Fruit fly (Drosophila melanogaster) whole organism, embryonic: Measurements from ENCODE around the gene RpS25.

Experiments
- Atf6 ChIP-seq: fragments of 200-800 bp; sonication (Bioruptor generic); IDR thresholded peaks from 2 replicates; pipeline ENCODE4 v1.3.6; 2022; ENCODE audit warnings: missing biosample characterization, missing genetic modification characterization
- Awh ChIP-seq: fragments of 200-800 bp; sonication (Bioruptor generic); IDR thresholded peaks from 2 replicates; pipeline ENCODE4, ENCODE4 v1.3.6; 2022; ENCODE audit warnings: missing biosample characterization, missing genetic modification characterization
- BEAF-32 ChIP-seq: fragments of 200-800 bp; sonication (Bioruptor generic); optimal IDR thresholded peaks from 3 replicates; lab custom pipeline; 2017; ENCODE audit warnings: missing biosample characterization, missing genetic modification characterization, mild to moderate bottlenecking, moderate library complexity, missing genetic modification reagents
- CG1024 ChIP-seq: fragments of 200-800 bp; sonication (Bioruptor generic); IDR thresholded peaks from 2 replicates; pipeline ENCODE4 v1.3.6; 2022; ENCODE audit warnings: missing biosample characterization, missing genetic modification characterization
- CG11085 ChIP-seq: fragments of 200-800 bp; sonication (Bioruptor generic); IDR thresholded peaks from 2 replicates; pipeline ENCODE4 v1.3.6; 2022; ENCODE audit warnings: missing biosample characterization, missing genetic modification characterization
- CG11560 ChIP-seq: fragments of 200-800 bp; sonication (Bioruptor generic); IDR thresholded peaks from 3 replicates; pipeline ENCODE4 v1.3.6; 2022; ENCODE audit warnings: missing biosample characterization, missing genetic modification characterization
- CG12391 ChIP-seq: fragments of 200-800 bp; sonication (Bioruptor generic); optimal IDR thresholded peaks from 3 replicates; lab custom pipeline; 2018; ENCODE audit warnings: missing biosample characterization, mild to moderate bottlenecking, missing genetic modification characterization, moderate library complexity
- CG12769 ChIP-seq: fragments of 200-800 bp; sonication (Bioruptor generic); optimal IDR thresholded peaks from 2 replicates; lab custom pipeline; 2019; ENCODE audit warnings: missing biosample characterization, mild to moderate bottlenecking, missing genetic modification characterization, moderate library complexity
- CG13424 ChIP-seq: fragments of 200-800 bp; sonication (Bioruptor generic); optimal IDR thresholded peaks from 2 replicates; lab custom pipeline; 2019; ENCODE audit warnings: missing biosample characterization, mild to moderate bottlenecking, missing genetic modification characterization, moderate library complexity
- CG13624 ChIP-seq: fragments of 200-800 bp; sonication (Bioruptor generic); optimal IDR thresholded peaks from 2 replicates; lab custom pipeline; 2016; ENCODE audit warnings: missing biosample characterization, missing genetic modification characterization
- CG14050 ChIP-seq: fragments of 200-800 bp; sonication (Bioruptor generic); IDR thresholded peaks from 3 replicates; pipeline ENCODE4 v1.3.6; 2022; ENCODE audit warnings: missing biosample characterization, missing genetic modification characterization
- CG15073 ChIP-seq: fragments of 200-800 bp; sonication (Bioruptor generic); optimal IDR thresholded peaks from 2 replicates; lab custom pipeline; 2016; ENCODE audit warnings: missing biosample characterization, missing genetic modification characterization
- CG1603 ChIP-seq: fragments of 200-800 bp; sonication (Bioruptor generic); optimal IDR thresholded peaks from 2 replicates; lab custom pipeline; 2019; ENCODE audit warnings: missing biosample characterization, mild to moderate bottlenecking, missing genetic modification characterization, moderate library complexity
- CG17612 ChIP-seq: fragments of 200-800 bp; sonication (Bioruptor generic); IDR thresholded peaks from 2 replicates; pipeline ENCODE4 v1.3.6; 2022; ENCODE audit warnings: missing biosample characterization, missing genetic modification characterization
- CG17802 ChIP-seq: fragments of 200-800 bp; sonication (Bioruptor generic); optimal IDR thresholded peaks from 2 replicates; lab custom pipeline; 2018; ENCODE audit warnings: missing biosample characterization, mild to moderate bottlenecking, missing genetic modification characterization, moderate library complexity
- CG2202 ChIP-seq: fragments of 200-800 bp; sonication (Bioruptor generic); optimal IDR thresholded peaks from 2 replicates; lab custom pipeline; 2018; ENCODE audit warnings: missing biosample characterization, mild to moderate bottlenecking, missing genetic modification characterization
- CG2875 ChIP-seq: fragments of 200-800 bp; sonication (Bioruptor generic); optimal IDR thresholded peaks from 2 replicates; lab custom pipeline; 2017; ENCODE audit warnings: missing biosample characterization, mild to moderate bottlenecking, missing genetic modification characterization, missing genetic modification reagents
- CG32532 ChIP-seq: fragments of 200-800 bp; sonication (Bioruptor generic); IDR thresholded peaks from 2 replicates; pipeline ENCODE4 v1.3.6; 2022; ENCODE audit warnings: missing biosample characterization, missing genetic modification characterization
- CG6272 ChIP-seq: fragments of 200-800 bp; sonication (Bioruptor generic); IDR thresholded peaks from 2 replicates; pipeline ENCODE4 v1.3.6; 2022; ENCODE audit warnings: missing biosample characterization, missing genetic modification characterization
- CG7786 ChIP-seq: fragments of 200-800 bp; sonication (Bioruptor generic); optimal IDR thresholded peaks from 2 replicates; lab custom pipeline; 2016; ENCODE audit warnings: missing biosample characterization, missing genetic modification characterization
- CG8281 ChIP-seq: fragments of 200-800 bp; sonication (Bioruptor generic); optimal IDR thresholded peaks from 2 replicates; lab custom pipeline; 2018; ENCODE audit warnings: missing biosample characterization, mild to moderate bottlenecking, missing genetic modification characterization, moderate library complexity
- CG8290 ChIP-seq, 3 experiments: fragments of 200-800 bp; sonication (Bioruptor generic); optimal IDR thresholded peaks; 2 replicates each; lab custom pipeline; 2016 to 2019; ENCODE audit warnings: missing biosample characterization in 3 of 3, missing genetic modification characterization in 3 of 3, mild to moderate bottlenecking in 2 of 3, moderate library complexity in 1 of 3
- CG8765 ChIP-seq: fragments of 200-800 bp; sonication (Bioruptor generic); IDR thresholded peaks from 2 replicates; pipeline ENCODE4 v1.3.6; 2022; ENCODE audit warnings: missing biosample characterization, missing genetic modification characterization
- CTCF ChIP-seq: fragments of 200-800 bp; sonication (Bioruptor generic); optimal IDR thresholded peaks from 2 replicates; lab custom pipeline; 2017; ENCODE audit warnings: missing biosample characterization, mild to moderate bottlenecking, missing genetic modification characterization, moderate library complexity
- E2f2 ChIP-seq: fragments of 200-800 bp; sonication (Bioruptor generic); IDR thresholded peaks from 2 replicates; pipeline ENCODE4 v1.3.6; 2022; ENCODE audit warnings: missing biosample characterization, missing genetic modification characterization
- ERR ChIP-seq: fragments of 200-800 bp; sonication (Bioruptor generic); optimal IDR thresholded peaks from 2 replicates; lab custom pipeline; 2016; ENCODE audit warnings: missing biosample characterization, missing genetic modification characterization
- Fer3 ChIP-seq: fragments of 200-800 bp; sonication (Bioruptor generic); optimal IDR thresholded peaks from 2 replicates; lab custom pipeline; 2018; ENCODE audit warnings: missing biosample characterization, mild to moderate bottlenecking, missing genetic modification characterization, moderate library complexity
- Hmr ChIP-seq: fragments of 200-800 bp; sonication (Bioruptor generic); optimal IDR thresholded peaks from 3 replicates; lab custom pipeline; 2017; ENCODE audit warnings: mild to moderate bottlenecking, missing biosample characterization, missing genetic modification reagents, missing genetic modification characterization
- Mrtf ChIP-seq: fragments of 200-800 bp; sonication (Bioruptor generic); IDR thresholded peaks from 3 replicates; pipeline ENCODE4 v1.3.6; 2022; ENCODE audit warnings: missing biosample characterization, missing genetic modification characterization
- Side ChIP-seq: fragments of 200-800 bp; sonication (Bioruptor generic); optimal IDR thresholded peaks from 2 replicates; lab custom pipeline; 2016; ENCODE audit warnings: missing biosample characterization, missing genetic modification characterization
- Sry-δ ChIP-seq: fragments of 200-800 bp; sonication (Bioruptor generic); optimal IDR thresholded peaks from 2 replicates; lab custom pipeline; 2016; ENCODE audit warnings: missing biosample characterization, missing genetic modification characterization
- Vsx1 ChIP-seq: fragments of 200-800 bp; sonication (Bioruptor generic); optimal IDR thresholded peaks from 2 replicates; lab custom pipeline; 2017; ENCODE audit warnings: missing biosample characterization, mild to moderate bottlenecking, missing genetic modification characterization, missing genetic modification reagents
- ab ChIP-seq: fragments of 200-800 bp; sonication (Bioruptor generic); optimal IDR thresholded peaks from 2 replicates; lab custom pipeline; 2016; ENCODE audit warnings: missing biosample characterization, missing genetic modification characterization
- ac ChIP-seq: fragments of 200-800 bp; sonication (Bioruptor generic); optimal IDR thresholded peaks from 3 replicates; lab custom pipeline; 2017; ENCODE audit warnings: missing biosample characterization, mild to moderate bottlenecking, missing genetic modification characterization
- ase ChIP-seq: fragments of 200-800 bp; sonication (Bioruptor generic); IDR thresholded peaks from 3 replicates; pipeline ENCODE4 v1.3.6; 2022; ENCODE audit warnings: missing biosample characterization, missing genetic modification characterization
- br ChIP-seq: fragments of >200 bp; optimal IDR thresholded peaks from 2 replicates; lab custom pipeline; 2017
- bsh ChIP-seq, 2 experiments: fragments of 200-800 bp; sonication (Bioruptor generic); optimal IDR thresholded peaks; 2 replicates each; lab custom pipeline; 2017 to 2018; ENCODE audit warnings: mild to moderate bottlenecking in 2 of 2, missing biosample characterization in 2 of 2, missing genetic modification characterization in 2 of 2, moderate library complexity in 1 of 2
- cato ChIP-seq: fragments of 200-800 bp; sonication (Bioruptor generic); optimal IDR thresholded peaks from 2 replicates; lab custom pipeline; 2016; ENCODE audit warnings: missing biosample characterization, missing genetic modification characterization, borderline replicate concordance
- fru ChIP-seq: fragments of >200 bp; optimal IDR thresholded peaks from 2 replicates; lab custom pipeline; 2017
- gfzf ChIP-seq: fragments of 200-800 bp; sonication (Bioruptor generic); optimal IDR thresholded peaks from 2 replicates; lab custom pipeline; 2016; ENCODE audit warnings: missing biosample characterization, mild to moderate bottlenecking, missing genetic modification characterization, moderate library complexity
- gsb ChIP-seq: fragments of 200-800 bp; sonication (Bioruptor generic); IDR thresholded peaks from 2 replicates; pipeline ENCODE4 v1.3.6; 2022; ENCODE audit warnings: missing biosample characterization, missing genetic modification characterization
- knrl ChIP-seq: fragments of 200-800 bp; sonication (Bioruptor generic); IDR thresholded peaks from 3 replicates; pipeline ENCODE4 v1.3.6; 2022; ENCODE audit warnings: missing biosample characterization, missing genetic modification characterization; ENCODE audit not compliant: partially characterized antibody
- nom ChIP-seq: fragments of 200-800 bp; sonication (Bioruptor generic); optimal IDR thresholded peaks from 2 replicates; lab custom pipeline; 2017; ENCODE audit warnings: missing biosample characterization, missing genetic modification characterization, mild to moderate bottlenecking, moderate library complexity, missing genetic modification reagents
- oc ChIP-seq: fragments of 200-800 bp; sonication (Bioruptor generic); optimal IDR thresholded peaks from 2 replicates; lab custom pipeline; 2018; ENCODE audit warnings: missing biosample characterization, mild to moderate bottlenecking, missing genetic modification characterization, moderate library complexity
- pan ChIP-seq, 4 experiments: fragments of >200 bp in 3 of 4; fragments of 200-800 bp in 1 of 4; sonication (Bioruptor generic) in 1 of 4; optimal IDR thresholded peaks in 3 of 4; IDR thresholded peaks in 1 of 4; 2 replicates each; pipeline versions ENCODE4 v1.3.6 to Lab custom; 2017 to 2022; ENCODE audit warnings: missing biosample characterization in 2 of 4, missing genetic modification characterization in 2 of 4, mixed read lengths in 1 of 4
- pb ChIP-seq: fragments of 200-800 bp; sonication (Bioruptor generic); optimal IDR thresholded peaks from 3 replicates; lab custom pipeline; 2016; ENCODE audit warnings: missing biosample characterization, missing genetic modification characterization
- phol ChIP-seq: fragments of 200-800 bp; sonication (Bioruptor generic); optimal IDR thresholded peaks from 3 replicates; lab custom pipeline; 2018; ENCODE audit warnings: missing biosample characterization, mild to moderate bottlenecking, missing genetic modification characterization, moderate library complexity
- pzg ChIP-seq: fragments of 200-800 bp; sonication (Bioruptor generic); optimal IDR thresholded peaks from 3 replicates; lab custom pipeline; 2018; ENCODE audit warnings: missing biosample characterization, mild to moderate bottlenecking, missing genetic modification characterization, moderate library complexity
- scrt ChIP-seq: fragments of 200-800 bp; sonication (Bioruptor generic); optimal IDR thresholded peaks from 2 replicates; lab custom pipeline; 2018; ENCODE audit warnings: missing biosample characterization, mild to moderate bottlenecking, missing genetic modification characterization, moderate library complexity
- zen ChIP-seq: fragments of 200-800 bp; sonication (Bioruptor generic); optimal IDR thresholded peaks from 3 replicates; lab custom pipeline; 2018; ENCODE audit warnings: missing biosample characterization, mild to moderate bottlenecking, missing genetic modification characterization, moderate library complexity
- zfh2 ChIP-seq: fragments of 200-800 bp; sonication (Bioruptor generic); optimal IDR thresholded peaks from 2 replicates; lab custom pipeline; 2016; ENCODE audit warnings: missing biosample characterization, missing genetic modification characterization

Gene RpS25

DNA sequence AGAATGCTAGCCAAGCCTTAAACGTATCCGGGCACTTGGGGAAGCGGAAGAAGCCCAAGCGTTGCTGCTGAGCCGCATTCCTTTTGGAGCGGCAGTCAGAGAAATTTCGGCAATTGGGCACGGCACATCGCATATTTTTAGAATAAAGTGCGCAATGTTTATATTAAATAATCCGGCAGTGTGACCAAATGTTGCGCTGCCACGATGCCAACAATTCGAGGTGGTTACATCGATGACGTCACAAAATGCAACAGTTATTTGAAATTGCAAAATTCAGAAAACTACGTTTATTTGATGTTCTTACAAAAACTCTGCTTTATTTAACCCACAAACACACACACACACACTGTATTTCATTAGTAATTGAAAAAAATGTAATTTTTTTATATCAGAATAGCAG, 3.8 kb upstream of the RpS25 start, which contains the start of gene CG6689 (continued):
- TF ChIP-seq BEAF-32 = peak; percentile 31
- TF ChIP-seq pan (optimal IDR thresholded peaks at IDR 0.05; lab: Kevin White, UChicago) = no peak
- no peak for TF ChIP-seq pan (GFP tag; optimal IDR thresholded peaks at IDR 0.05 in 1 of 2, IDR thresholded peaks at IDR 0.05 in 1 of 2)
- TF ChIP-seq Fer3 (tag; lab: Kevin White, UChicago) = no peak
- TF ChIP-seq oc (tag; lab: Kevin White, UChicago) = peak; percentile 63
- no peak for TF ChIP-seq CG11085 (GFP tag; lab: Robert Waterston, UW)
- no peak for TF ChIP-seq CG2875 (GFP tag; lab: Kevin White, UChicago)
- no peak for TF ChIP-seq CG17802
- TF ChIP-seq CG13624 = peak; percentile 77
- TF ChIP-seq nom (GFP tag; lab: Kevin White, UChicago) = peak; percentile 3
- no peak for TF ChIP-seq CG17612
- TF ChIP-seq CG14050 (GFP tag; lab: Robert Waterston, UW) = no peak
- TF ChIP-seq CG12769 (tag; lab: Kevin White, UChicago) = peak; percentile 1
- TF ChIP-seq Side = no peak
- no peak for TF ChIP-seq CG8290 (GFP tag; optimal IDR thresholded peaks at IDR 0.05; lab: Kevin White, UChicago)
- peak in 1 of 2 experiments; percentile 47 for TF ChIP-seq CG8290 (tag; optimal IDR thresholded peaks at IDR 0.05; lab: Kevin White, UChicago)
- TF ChIP-seq zen (tag; lab: Kevin White, UChicago) = no peak
- no peak for TF ChIP-seq CG6272 (GFP tag; lab: Robert Waterston, UW)
- peak; percentile 77 for TF ChIP-seq E2f2 (GFP tag; lab: Robert Waterston, UW)
- no peak for TF ChIP-seq CG8765
- TF ChIP-seq CG32532 = no peak
- no peak for TF ChIP-seq CG1024
- no peak for TF ChIP-seq CG7786
- peak; percentile 66 for TF ChIP-seq gfzf
- peak; percentile 33 for TF ChIP-seq CG12391 (tag; lab: Kevin White, UChicago)
- no peak for TF ChIP-seq ERR
- no peak for TF ChIP-seq Atf6 (GFP tag; lab: Robert Waterston, UW)
- peak; percentile 21 for TF ChIP-seq scrt
- TF ChIP-seq Awh (GFP tag; lab: Robert Waterston, UW) = no peak
- no peak for TF ChIP-seq fru
- no peak for TF ChIP-seq br (lab: Kevin White, UChicago)
- no peak for TF ChIP-seq ac (GFP tag; lab: Kevin White, UChicago)
- TF ChIP-seq zfh2 (GFP tag; lab: Kevin White, UChicago) = peak; percentile 10
- TF ChIP-seq CTCF (GFP tag; lab: Kevin White, UChicago) = peak; percentile 12
- TF ChIP-seq ab (GFP tag; lab: Kevin White, UChicago) = no peak
- TF ChIP-seq CG2202 (tag; lab: Kevin White, UChicago) = no peak
- no peak for TF ChIP-seq gsb (GFP tag; lab: Robert Waterston, UW)
- TF ChIP-seq knrl (GFP tag; lab: Robert Waterston, UW) = 0 out of 3 replicates have a peak, but pooled peaks have one; percentile 7
- TF ChIP-seq ase = no peak
- TF ChIP-seq CG13424 (tag; lab: Kevin White, UChicago) = peak; percentile 22
- peak; percentile 31 for TF ChIP-seq Hmr (GFP tag; lab: Kevin White, UChicago)
- peak; percentile 76 for TF ChIP-seq pzg (GFP tag; lab: Kevin White, UChicago)
- no peak for TF ChIP-seq CG11560 (tag; lab: Robert Waterston, UW)
- TF ChIP-seq CG8281 (tag; lab: Kevin White, UChicago) = no peak
- TF ChIP-seq bsh (GFP tag; optimal IDR thresholded peaks at IDR 0.05; lab: Kevin White, UChicago) = no peak
- no peak for TF ChIP-seq pb (GFP tag; lab: Kevin White, UChicago)
- no peak for TF ChIP-seq CG15073 (GFP tag; lab: Kevin White, UChicago)
- no peak for TF ChIP-seq Vsx1
- TF ChIP-seq cato (GFP tag; lab: Kevin White, UChicago) = no peak
- peak; percentile 51 for TF ChIP-seq CG1603 (tag; lab: Kevin White, UChicago)
- TF ChIP-seq Sry-δ (GFP tag; lab: Kevin White, UChicago) = peak; percentile 31
- no peak for TF ChIP-seq Mrtf
- TF ChIP-seq phol (tag; lab: Kevin White, UChicago) = peak; percentile 28
